Worm (Caenorhabditis elegans) whole organism, L4 larva: ENCODE results near the gene F53A3.1.
A peak's percentile ranks its signal among the peaks of the same experiment; 100 is the strongest.

Experiments used
- F10B5.3 ChIP-seq: sonication (generic microtip); optimal IDR thresholded peaks from 2 replicates; lab custom pipeline; 2016; ENCODE audit warnings: mild to moderate bottlenecking, missing genetic modification characterization, missing compliant biosample characterization
- F26F4.8 ChIP-seq: fragments of 200-800 bp; sonication (Bioruptor generic); conservative IDR thresholded peaks from 2 replicates; pipeline ENCODE4 v1.3.6; 2022; ENCODE audit warnings: missing genetic modification characterization, missing compliant biosample characterization
- F37D6.2 ChIP-seq: sonication (generic microtip); optimal IDR thresholded peaks from 2 replicates; lab custom pipeline; 2016; ENCODE audit warnings: mild to moderate bottlenecking, missing genetic modification characterization, missing compliant biosample characterization
- F49E8.2 ChIP-seq: sonication (generic microtip); optimal IDR thresholded peaks from 2 replicates; lab custom pipeline; 2016; ENCODE audit warnings: missing compliant biosample characterization, mild to moderate bottlenecking, missing genetic modification characterization, borderline replicate concordance
- T20F7.1 ChIP-seq: fragments of 200-800 bp; sonication (Bioruptor generic); optimal IDR thresholded peaks from 2 replicates; lab custom pipeline; 2018; ENCODE audit warnings: mild to moderate bottlenecking, missing genetic modification characterization, missing compliant biosample characterization
- T26A8.4 ChIP-seq: fragments of 200-800 bp; sonication (Bioruptor generic); IDR thresholded peaks from 2 replicates; pipeline ENCODE4 v1.3.6; 2022; ENCODE audit warnings: missing genetic modification characterization, missing compliant biosample characterization
- Y105C5A.15 ChIP-seq: fragments of 200-800 bp; sonication (Bioruptor generic); IDR thresholded peaks from 2 replicates; pipeline ENCODE4 v1.3.6; 2022; ENCODE audit warnings: missing genetic modification characterization, missing compliant biosample characterization
- Y48G9A.11 ChIP-seq: fragments of 200-800 bp; sonication (Bioruptor generic); IDR thresholded peaks from 2 replicates; pipeline ENCODE4 v1.3.6; 2022; ENCODE audit warnings: missing genetic modification reagents, missing genetic modification characterization, missing compliant biosample characterization
- Y75B8A.6 ChIP-seq: fragments of 200-800 bp; sonication (Bioruptor generic); IDR thresholded peaks from 2 replicates; pipeline ENCODE4 v1.3.6; 2022; ENCODE audit warnings: missing genetic modification reagents, missing genetic modification characterization, missing compliant biosample characterization
- aha-1 ChIP-seq: fragments of 150-350 bp; peaks from one replicate; lab custom pipeline; 2014; ENCODE audit warnings: missing biosample characterization, missing genetic modification characterization
- ama-1 ChIP-seq: fragments of 150-350 bp; optimal IDR thresholded peaks from 2 replicates; lab custom pipeline; 2014; ENCODE audit warnings: inconsistent platforms, mixed read lengths
- attf-4 ChIP-seq: sonication (generic microtip); optimal IDR thresholded peaks from 3 replicates; lab custom pipeline; 2017; ENCODE audit warnings: missing biosample characterization, missing genetic modification characterization
- ceh-28 ChIP-seq: fragments of 150-350 bp; optimal IDR thresholded peaks from 2 replicates; lab custom pipeline; 2014; ENCODE audit warnings: missing biosample characterization, missing genetic modification reagents, missing genetic modification characterization
- ceh-32 ChIP-seq: sonication (generic microtip); optimal IDR thresholded peaks from 2 replicates; lab custom pipeline; 2016; ENCODE audit warnings: mild to moderate bottlenecking, missing genetic modification characterization, missing compliant biosample characterization; ENCODE audit not compliant: poor library complexity
- ceh-44 ChIP-seq: fragments of 200-800 bp; sonication (Bioruptor generic); IDR thresholded peaks from 2 replicates; pipeline ENCODE4 v1.3.6; 2022; ENCODE audit warnings: missing genetic modification reagents, missing genetic modification characterization, missing compliant biosample characterization
- ceh-62 ChIP-seq: sonication (generic microtip); optimal IDR thresholded peaks from 2 replicates; lab custom pipeline; 2017; ENCODE audit warnings: missing biosample characterization, missing genetic modification characterization
- ces-1 ChIP-seq: fragments of 150-350 bp; sonication (generic microtip); optimal IDR thresholded peaks from 4 replicates; lab custom pipeline; 2014; ENCODE audit warnings: missing biosample characterization, missing genetic modification reagents, missing genetic modification characterization
- ctbp-1 ChIP-seq: fragments of 200-800 bp; sonication (Bioruptor generic); IDR thresholded peaks from 2 replicates; pipeline ENCODE4 v1.3.6; 2022; ENCODE audit warnings: missing genetic modification reagents, missing genetic modification characterization, missing compliant biosample characterization
- daf-16 ChIP-seq, 3 experiments: sonication (generic microtip); optimal IDR thresholded peaks; 2 replicates each; lab custom pipeline; 2016 to 2017; ENCODE audit warnings: missing genetic modification characterization in 3 of 3, missing genetic modification reagents in 3 of 3, mild to moderate bottlenecking in 2 of 3, missing compliant biosample characterization in 2 of 3, missing biosample characterization in 1 of 3, moderate library complexity in 1 of 3
- dmd-8 ChIP-seq: fragments of 200-800 bp; sonication (Bioruptor generic); IDR thresholded peaks from 2 replicates; pipeline ENCODE4 v1.3.6; 2022; ENCODE audit warnings: missing genetic modification characterization, missing compliant biosample characterization
- dpl-1 ChIP-seq: fragments of 150-350 bp; optimal IDR thresholded peaks from 2 replicates; lab custom pipeline; 2014; ENCODE audit warnings: missing biosample characterization, missing genetic modification reagents, missing genetic modification characterization
- dve-1 ChIP-seq: sonication (generic microtip); optimal IDR thresholded peaks from 2 replicates; lab custom pipeline; 2017; ENCODE audit warnings: antibody characterized with exemption, mild to moderate bottlenecking, missing genetic modification characterization, missing compliant biosample characterization; ENCODE audit not compliant: insufficient read depth
- egl-27 ChIP-seq: sonication (generic microtip); optimal IDR thresholded peaks from 3 replicates; lab custom pipeline; 2017; ENCODE audit warnings: missing biosample characterization, missing genetic modification reagents, missing genetic modification characterization
- egl-43 ChIP-seq: fragments of 200-800 bp; sonication (Bioruptor generic); IDR thresholded peaks from 2 replicates; pipeline ENCODE4 v1.3.6; 2022; ENCODE audit warnings: missing genetic modification reagents, missing genetic modification characterization, missing compliant biosample characterization
- fkh-10 ChIP-seq: fragments of 150-350 bp; optimal IDR thresholded peaks from 2 replicates; lab custom pipeline; 2014; ENCODE audit warnings: missing biosample characterization, missing genetic modification reagents, missing genetic modification characterization
- fos-1 ChIP-seq: fragments of 150-350 bp; optimal IDR thresholded peaks from 2 replicates; lab custom pipeline; 2014; ENCODE audit warnings: missing biosample characterization, missing genetic modification characterization
- gei-8 ChIP-seq: fragments of 200-800 bp; sonication (Bioruptor generic); optimal IDR thresholded peaks from 2 replicates; lab custom pipeline; 2018; ENCODE audit warnings: mild to moderate bottlenecking, missing genetic modification characterization, missing compliant biosample characterization
- hlh-30 ChIP-seq: sonication (generic microtip); optimal IDR thresholded peaks from 2 replicates; lab custom pipeline; 2017; ENCODE audit warnings: antibody characterized with exemption, mild to moderate bottlenecking, missing genetic modification characterization, missing compliant biosample characterization; ENCODE audit not compliant: insufficient read depth
- lim-7 ChIP-seq: fragments of 200-800 bp; sonication (Bioruptor generic); IDR thresholded peaks from 2 replicates; pipeline ENCODE4 v1.3.6; 2022; ENCODE audit warnings: missing genetic modification characterization, missing compliant biosample characterization
- lir-3 ChIP-seq: sonication (generic microtip); optimal IDR thresholded peaks from 2 replicates; lab custom pipeline; 2016; ENCODE audit warnings: mild to moderate bottlenecking, missing genetic modification characterization, missing compliant biosample characterization
- lsy-2 ChIP-seq, 2 experiments: fragments of 150-350 bp in 1 of 2; sonication (generic microtip) in 1 of 2; optimal IDR thresholded peaks; 2 replicates each; lab custom pipeline; 2014 to 2017; ENCODE audit warnings: missing biosample characterization in 2 of 2, missing genetic modification characterization in 2 of 2
- mdl-1 ChIP-seq, 2 experiments: fragments of 150-350 bp in 1 of 2; sonication (generic microtip) in 1 of 2; optimal IDR thresholded peaks; 2 replicates each; lab custom pipeline; 2014 to 2017; ENCODE audit warnings: missing biosample characterization in 2 of 2, missing genetic modification characterization in 2 of 2
- mdt-29 ChIP-seq: fragments of 200-800 bp; sonication (Bioruptor generic); IDR thresholded peaks from 2 replicates; pipeline ENCODE4 v1.3.6; 2022; ENCODE audit warnings: missing genetic modification reagents, missing genetic modification characterization, missing compliant biosample characterization
- mep-1 ChIP-seq: fragments of 150-350 bp; sonication (generic microtip); optimal IDR thresholded peaks from 3 replicates; lab custom pipeline; 2014; ENCODE audit warnings: missing biosample characterization, missing genetic modification characterization
- nhr-11 ChIP-seq: fragments of 150-350 bp; optimal IDR thresholded peaks from 2 replicates; lab custom pipeline; 2014; ENCODE audit warnings: missing biosample characterization, missing genetic modification characterization
- nhr-111 ChIP-seq: fragments of 200-800 bp; sonication (Bioruptor generic); optimal IDR thresholded peaks from 2 replicates; lab custom pipeline; 2018; ENCODE audit warnings: mild to moderate bottlenecking, missing genetic modification characterization, missing compliant biosample characterization
- nhr-42 ChIP-seq: fragments of 200-800 bp; sonication (Bioruptor generic); IDR thresholded peaks from 2 replicates; pipeline ENCODE4 v1.3.6; 2022; ENCODE audit warnings: missing genetic modification characterization, missing compliant biosample characterization
- nhr-48 ChIP-seq: sonication (generic microtip); optimal IDR thresholded peaks from 2 replicates; lab custom pipeline; 2016; ENCODE audit warnings: mild to moderate bottlenecking, missing genetic modification characterization, missing compliant biosample characterization
- nhr-6 ChIP-seq: fragments of 150-350 bp; optimal IDR thresholded peaks from 2 replicates; lab custom pipeline; 2014; ENCODE audit warnings: missing biosample characterization, missing genetic modification characterization
- pha-4 ChIP-seq, 2 experiments: fragments of 150-350 bp in 1 of 2; fragments of 200-800 bp in 1 of 2; sonication (Bioruptor generic) in 1 of 2; IDR thresholded peaks in 1 of 2; optimal IDR thresholded peaks in 1 of 2; 2 replicates each; pipeline versions ENCODE4 v1.3.6 to Lab custom; 2014 to 2022; ENCODE audit warnings: missing genetic modification characterization in 2 of 2, missing genetic modification reagents in 2 of 2, missing biosample characterization in 1 of 2, missing compliant biosample characterization in 1 of 2
- saeg-2 ChIP-seq: fragments of 200-800 bp; sonication (Bioruptor generic); IDR thresholded peaks from 2 replicates; pipeline ENCODE4 v1.3.6; 2022; ENCODE audit warnings: missing genetic modification reagents, missing genetic modification characterization, missing compliant biosample characterization
- skn-1 ChIP-seq: fragments of 150-350 bp; optimal IDR thresholded peaks from 2 replicates; lab custom pipeline; 2014; ENCODE audit warnings: missing biosample characterization, missing genetic modification characterization
- snpc-1.2 ChIP-seq: fragments of 200-800 bp; sonication (Bioruptor generic); IDR thresholded peaks from 2 replicates; pipeline ENCODE4 v1.3.6; 2022; ENCODE audit warnings: missing genetic modification reagents, missing genetic modification characterization, missing compliant biosample characterization
- tag-97 ChIP-seq: fragments of 200-800 bp; sonication (Bioruptor generic); IDR thresholded peaks from 2 replicates; pipeline ENCODE4 v1.3.6; 2022; ENCODE audit warnings: missing genetic modification characterization, missing compliant biosample characterization
- zfp-2 ChIP-seq: sonication (generic microtip); optimal IDR thresholded peaks from 2 replicates; lab custom pipeline; 2016; ENCODE audit warnings: mild to moderate bottlenecking, missing genetic modification characterization, missing compliant biosample characterization
- zfp-3 ChIP-seq: fragments of 200-800 bp; sonication (Bioruptor generic); conservative IDR thresholded peaks from 2 replicates; pipeline ENCODE4 v1.3.6; 2022; ENCODE audit warnings: missing genetic modification reagents, missing genetic modification characterization, missing compliant biosample characterization
- zip-11 ChIP-seq: fragments of 200-800 bp; sonication (Bioruptor generic); IDR thresholded peaks from 2 replicates; pipeline ENCODE4 v1.3.6; 2022; ENCODE audit warnings: missing genetic modification characterization, missing compliant biosample characterization
- ztf-7 ChIP-seq: fragments of 150-350 bp; optimal IDR thresholded peaks from 2 replicates; lab custom pipeline; 2014; ENCODE audit warnings: missing biosample characterization, missing genetic modification characterization

Gene F53A3.1

ce11 chrIII:1921136-1921680 lies 22.2 kb downstream of the F53A3.1 start (continued):
- TF ChIP-seq ceh-32 (tag; lab: Kevin White, UChicago): peak; percentile 79
- TF ChIP-seq dmd-8 (GFP tag; lab: Robert Waterston, UW): no peak
- no peak for TF ChIP-seq F26F4.8
- TF ChIP-seq ama-1 (lab: Kevin White, UChicago): peak; percentile 38
- TF ChIP-seq F10B5.3 (tag; lab: Kevin White, UChicago): peak; percentile 71
- no peak for TF ChIP-seq ceh-62 (tag; lab: Kevin White, UChicago)
- no peak for TF ChIP-seq Y105C5A.15 (GFP tag; lab: Robert Waterston, UW)
- TF ChIP-seq pha-4 (GFP tag; IDR thresholded peaks at IDR 0.05; lab: Robert Waterston, UW): peak; percentile 98
- peak; percentile 29 for TF ChIP-seq pha-4 (tag; optimal IDR thresholded peaks at IDR 0.05; lab: Kevin White, UChicago)
- peak; percentile 89 for TF ChIP-seq T26A8.4 (GFP tag; lab: Robert Waterston, UW)
- TF ChIP-seq nhr-111 (GFP tag; lab: Kevin White, UChicago): no peak
- TF ChIP-seq fos-1 (tag; lab: Kevin White, UChicago): peak; percentile 81
- peak; percentile 65 for TF ChIP-seq nhr-6
- TF ChIP-seq zfp-2 (tag; lab: Kevin White, UChicago): peak; percentile 71
- peak; percentile 96 for TF ChIP-seq fkh-10 (GFP tag; lab: Kevin White, UChicago)
- peak; percentile 99 for TF ChIP-seq nhr-48 (tag; lab: Kevin White, UChicago)
- no peak for TF ChIP-seq lir-3 (tag; lab: Kevin White, UChicago)
- no peak for TF ChIP-seq lim-7 (GFP tag; lab: Robert Waterston, UW)
- TF ChIP-seq ceh-44 (GFP tag; lab: Robert Waterston, UW): no peak
- TF ChIP-seq ces-1: peak; percentile 96
- TF ChIP-seq F37D6.2 (tag; lab: Kevin White, UChicago): peak; percentile 93
- no peak for TF ChIP-seq tag-97
- peak; percentile 88 for TF ChIP-seq ctbp-1 (GFP tag; lab: Robert Waterston, UW)
- peak; percentile 99 for TF ChIP-seq aha-1 (tag; lab: Kevin White, UChicago)
- TF ChIP-seq nhr-11 (tag; lab: Kevin White, UChicago): peak; percentile 90
- TF ChIP-seq zip-11 (GFP tag; lab: Robert Waterston, UW): no peak
- peak; percentile 74 for TF ChIP-seq zfp-3 (GFP tag; lab: Robert Waterston, UW)
- no peak for TF ChIP-seq snpc-1.2 (GFP tag; lab: Robert Waterston, UW)
- peak; percentile 26 for TF ChIP-seq ceh-28 (tag; lab: Kevin White, UChicago)
- peak; percentile 70 for TF ChIP-seq egl-27
- peak; percentile 97 for TF ChIP-seq saeg-2
- TF ChIP-seq mdt-29 (GFP tag; lab: Robert Waterston, UW): no peak
- no peak for TF ChIP-seq Y75B8A.6 (GFP tag; lab: Robert Waterston, UW)
- peak; percentile 82 for TF ChIP-seq egl-43 (GFP tag; lab: Robert Waterston, UW)
- no peak for TF ChIP-seq F49E8.2 (tag; lab: Kevin White, UChicago)

- TF ChIP-seq skn-1 (tag; lab: Kevin White, UChicago) (no peak), aha-1 (tag; lab: Kevin White, UChicago) (peak; percentile 93), ztf-7 (no peak)
Observed at ce11 chrIII:1918311-1918932, 25.0 kb downstream of the F53A3.1 start.

- TF ChIP-seq mdl-1 (tag; optimal IDR thresholded peaks at IDR 0.05; lab: Kevin White, UChicago) (no peak), T20F7.1 (GFP tag; lab: Kevin White, UChicago) (peak; percentile 98), dpl-1 (GFP tag; lab: Kevin White, UChicago) (peak; percentile 73), daf-16 (GFP tag; optimal IDR thresholded peaks at IDR 0.05; lab: Kevin White, UChicago) (no peak), daf-16 (tag; optimal IDR thresholded peaks at IDR 0.05; lab: Kevin White, UChicago) (peak; percentile 37), nhr-111 (GFP tag; lab: Kevin White, UChicago) (no peak), mep-1 (tag; lab: Kevin White, UChicago) (peak; percentile 68), nhr-42 (GFP tag; lab: Robert Waterston, UW) (no peak), Y48G9A.11 (GFP tag; lab: Robert Waterston, UW) (peak; percentile 97), dve-1 (tag; lab: Kevin White, UChicago) (peak; percentile 46), attf-4 (tag; lab: Kevin White, UChicago) (no peak), hlh-30 (peak; percentile 23), lsy-2 (tag; optimal IDR thresholded peaks at IDR 0.05; lab: Kevin White, UChicago) (peak in 1 of 2 experiments; percentile 90), gei-8 (GFP tag; lab: Kevin White, UChicago) (no peak)
Observed at ce11 chrIII:1905589-1905988, 37.8 kb downstream of the F53A3.1 start, which contains the start of the genes B0524.6 and pqn-41. Gene B0524.6 (minus strand): TSS chrIII:1905640. Gene pqn-41 (plus strand): TSS chrIII:1905958.
